Worm (Caenorhabditis elegans) whole organism, L4 larva: Measurements from ENCODE around the gene F59A1.13.
"Not testable (repeated sequence)": the region's sequence is repeated elsewhere in the genome, so short reads cannot be mapped to it uniquely, and the experiment has no call there.

Source experiments
- F26F4.8 ChIP-seq: fragments of 200-800 bp; sonication (Bioruptor generic); conservative IDR thresholded peaks from 2 replicates; pipeline ENCODE4 v1.3.6; 2022; ENCODE audit warnings: missing genetic modification characterization, missing compliant biosample characterization
- F49E8.2 ChIP-seq: sonication (generic microtip); optimal IDR thresholded peaks from 2 replicates; lab custom pipeline; 2016; ENCODE audit warnings: missing compliant biosample characterization, mild to moderate bottlenecking, missing genetic modification characterization, borderline replicate concordance
- T26A8.4 ChIP-seq: fragments of 200-800 bp; sonication (Bioruptor generic); IDR thresholded peaks from 2 replicates; pipeline ENCODE4 v1.3.6; 2022; ENCODE audit warnings: missing genetic modification characterization, missing compliant biosample characterization
- aha-1 ChIP-seq: fragments of 150-350 bp; peaks from one replicate; lab custom pipeline; 2014; ENCODE audit warnings: missing biosample characterization, missing genetic modification characterization
- ama-1 ChIP-seq: fragments of 150-350 bp; optimal IDR thresholded peaks from 2 replicates; lab custom pipeline; 2014; ENCODE audit warnings: inconsistent platforms, mixed read lengths
- ceh-28 ChIP-seq: fragments of 150-350 bp; optimal IDR thresholded peaks from 2 replicates; lab custom pipeline; 2014; ENCODE audit warnings: missing biosample characterization, missing genetic modification reagents, missing genetic modification characterization
- ceh-44 ChIP-seq: fragments of 200-800 bp; sonication (Bioruptor generic); IDR thresholded peaks from 2 replicates; pipeline ENCODE4 v1.3.6; 2022; ENCODE audit warnings: missing genetic modification reagents, missing genetic modification characterization, missing compliant biosample characterization
- ceh-62 ChIP-seq: sonication (generic microtip); optimal IDR thresholded peaks from 2 replicates; lab custom pipeline; 2017; ENCODE audit warnings: missing biosample characterization, missing genetic modification characterization
- dpl-1 ChIP-seq: fragments of 150-350 bp; optimal IDR thresholded peaks from 2 replicates; lab custom pipeline; 2014; ENCODE audit warnings: missing biosample characterization, missing genetic modification reagents, missing genetic modification characterization
- duxl-1 ChIP-seq: sonication (generic microtip); optimal IDR thresholded peaks from 2 replicates; lab custom pipeline; 2016; ENCODE audit warnings: mild to moderate bottlenecking, missing genetic modification characterization, moderate library complexity, missing compliant biosample characterization; ENCODE audit not compliant: poor library complexity
- dve-1 ChIP-seq: sonication (generic microtip); optimal IDR thresholded peaks from 2 replicates; lab custom pipeline; 2017; ENCODE audit warnings: antibody characterized with exemption, mild to moderate bottlenecking, missing genetic modification characterization, missing compliant biosample characterization; ENCODE audit not compliant: insufficient read depth
- egl-43 ChIP-seq: fragments of 200-800 bp; sonication (Bioruptor generic); IDR thresholded peaks from 2 replicates; pipeline ENCODE4 v1.3.6; 2022; ENCODE audit warnings: missing genetic modification reagents, missing genetic modification characterization, missing compliant biosample characterization
- lim-7 ChIP-seq: fragments of 200-800 bp; sonication (Bioruptor generic); IDR thresholded peaks from 2 replicates; pipeline ENCODE4 v1.3.6; 2022; ENCODE audit warnings: missing genetic modification characterization, missing compliant biosample characterization
- lin-38 ChIP-seq: fragments of 200-800 bp; sonication (Bioruptor generic); IDR thresholded peaks from 2 replicates; pipeline ENCODE4 v1.3.6; 2022; ENCODE audit warnings: missing genetic modification reagents, missing genetic modification characterization, missing compliant biosample characterization
- lin-39 ChIP-seq: fragments of 150-350 bp; optimal IDR thresholded peaks from 2 replicates; lab custom pipeline; 2014; ENCODE audit warnings: missing biosample characterization, missing genetic modification reagents, missing genetic modification characterization
- lsy-2 ChIP-seq, 2 experiments: fragments of 150-350 bp in 1 of 2; sonication (generic microtip) in 1 of 2; optimal IDR thresholded peaks; 2 replicates each; lab custom pipeline; 2014 to 2017; ENCODE audit warnings: missing biosample characterization in 2 of 2, missing genetic modification characterization in 2 of 2
- madf-5 ChIP-seq, 2 experiments: fragments of 200-800 bp; sonication (Bioruptor generic); IDR thresholded peaks; 2 replicates each; pipeline ENCODE4 v1.3.6; 2022; ENCODE audit warnings: missing compliant biosample characterization in 2 of 2, missing genetic modification characterization in 2 of 2
- mes-2 ChIP-seq: sonication (generic microtip); optimal IDR thresholded peaks from 2 replicates; lab custom pipeline; 2016; ENCODE audit warnings: missing genotype, mild to moderate bottlenecking, missing genetic modification characterization, missing compliant biosample characterization; ENCODE audit not compliant: poor library complexity, severe bottlenecking
- nhr-111 ChIP-seq: fragments of 200-800 bp; sonication (Bioruptor generic); optimal IDR thresholded peaks from 2 replicates; lab custom pipeline; 2018; ENCODE audit warnings: mild to moderate bottlenecking, missing genetic modification characterization, missing compliant biosample characterization
- nhr-237 ChIP-seq: sonication (generic microtip); optimal IDR thresholded peaks from 2 replicates; lab custom pipeline; 2017; ENCODE audit warnings: missing biosample characterization, missing genetic modification characterization
- nhr-41 ChIP-seq: fragments of 200-800 bp; sonication (Bioruptor generic); IDR thresholded peaks from 2 replicates; pipeline ENCODE4 v1.3.6; 2022; ENCODE audit warnings: missing genetic modification reagents, missing genetic modification characterization, missing compliant biosample characterization
- nhr-42 ChIP-seq: fragments of 200-800 bp; sonication (Bioruptor generic); IDR thresholded peaks from 2 replicates; pipeline ENCODE4 v1.3.6; 2022; ENCODE audit warnings: missing genetic modification characterization, missing compliant biosample characterization
- pha-4 ChIP-seq, 2 experiments: fragments of 150-350 bp in 1 of 2; fragments of 200-800 bp in 1 of 2; sonication (Bioruptor generic) in 1 of 2; IDR thresholded peaks in 1 of 2; optimal IDR thresholded peaks in 1 of 2; 2 replicates each; pipeline versions ENCODE4 v1.3.6 to Lab custom; 2014 to 2022; ENCODE audit warnings: missing genetic modification characterization in 2 of 2, missing genetic modification reagents in 2 of 2, missing biosample characterization in 1 of 2, missing compliant biosample characterization in 1 of 2
- pqm-1 ChIP-seq: sonication (generic microtip); optimal IDR thresholded peaks from 2 replicates; lab custom pipeline; 2017; ENCODE audit warnings: missing biosample characterization, missing genetic modification characterization
- skn-1 ChIP-seq: fragments of 150-350 bp; optimal IDR thresholded peaks from 2 replicates; lab custom pipeline; 2014; ENCODE audit warnings: missing biosample characterization, missing genetic modification characterization
- snpc-1.2 ChIP-seq: fragments of 200-800 bp; sonication (Bioruptor generic); IDR thresholded peaks from 2 replicates; pipeline ENCODE4 v1.3.6; 2022; ENCODE audit warnings: missing genetic modification reagents, missing genetic modification characterization, missing compliant biosample characterization
- snpc-4 ChIP-seq: fragments of 150-350 bp; optimal IDR thresholded peaks from 2 replicates; lab custom pipeline; 2014; ENCODE audit warnings: missing biosample characterization, missing genetic modification characterization
- tra-1 ChIP-seq: fragments of 200-800 bp; sonication (Bioruptor generic); IDR thresholded peaks from 2 replicates; pipeline ENCODE4 v1.3.6; 2022; ENCODE audit warnings: missing genetic modification reagents, missing genetic modification characterization, missing compliant biosample characterization
- unc-130 ChIP-seq: sonication (generic microtip); optimal IDR thresholded peaks from 2 replicates; lab custom pipeline; 2016; ENCODE audit warnings: missing genetic modification reagents, missing genetic modification characterization, missing compliant biosample characterization
- vab-7 ChIP-seq: fragments of 200-800 bp; sonication (Bioruptor generic); IDR thresholded peaks from 2 replicates; pipeline ENCODE4 v1.3.6; 2022; ENCODE audit warnings: missing genetic modification reagents, missing genetic modification characterization, missing compliant biosample characterization
- zfp-3 ChIP-seq: fragments of 200-800 bp; sonication (Bioruptor generic); conservative IDR thresholded peaks from 2 replicates; pipeline ENCODE4 v1.3.6; 2022; ENCODE audit warnings: missing genetic modification reagents, missing genetic modification characterization, missing compliant biosample characterization

The F59A1.13 gene

DNA sequence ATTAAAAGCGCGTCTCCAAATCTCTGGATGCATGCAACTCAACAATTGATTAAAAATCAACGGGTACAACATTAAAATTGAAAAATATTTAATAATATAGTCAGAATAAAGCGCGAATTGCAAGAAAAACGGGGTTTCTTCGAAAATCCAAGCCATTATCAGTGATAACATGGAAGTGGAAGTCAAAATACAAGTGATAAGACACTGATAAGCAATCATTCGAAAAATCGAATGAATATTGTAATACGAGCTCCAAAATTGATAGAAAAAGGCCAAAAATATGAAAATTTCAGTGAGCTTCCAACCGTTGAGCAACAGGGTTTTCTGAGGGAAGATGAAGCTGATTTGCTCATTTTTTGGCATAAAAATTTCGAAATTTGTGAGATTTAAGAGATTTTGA is 3.4 kb upstream of the F59A1.13 start:
- TF ChIP-seq zfp-3 (GFP tag; lab: Robert Waterston, UW) (no peak), pqm-1 (tag; lab: Kevin White, UChicago) (peak; percentile 75)

DNA sequence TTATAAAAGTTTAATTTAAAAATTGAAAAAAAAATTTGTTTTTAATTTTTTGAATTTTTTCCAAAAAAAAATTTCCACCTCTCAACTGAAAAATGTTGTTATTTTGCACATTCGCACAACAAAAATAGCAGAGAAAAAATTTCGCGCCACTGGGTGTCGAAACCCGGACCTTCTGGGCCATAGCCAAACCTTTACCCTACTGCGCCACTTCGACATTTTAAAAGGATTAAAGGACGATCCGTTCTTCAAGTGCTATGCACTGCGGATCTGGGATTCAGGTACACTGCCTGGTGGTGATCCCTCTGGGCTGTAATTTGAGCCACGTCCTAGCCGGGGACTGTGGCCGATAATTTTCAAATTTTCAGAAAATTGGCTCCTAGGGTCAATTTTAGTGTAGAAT is 3.4 kb downstream of the F59A1.13 start:
- TF ChIP-seq vab-7 (peak; percentile 62), nhr-41 (GFP tag; lab: Robert Waterston, UW) (0 out of 2 replicates have a peak, but pooled peaks have one; percentile 26), lim-7 (GFP tag; lab: Robert Waterston, UW) (peak; percentile 75), madf-5 (GFP tag; IDR thresholded peaks at IDR 0.05; lab: Robert Waterston, UW) (peak in 1 of 2 experiments; percentile 43; a peak in 1 of 4 replicates), egl-43 (0 out of 2 replicates have a peak, but pooled peaks have one; percentile 30), lin-38 (GFP tag; lab: Robert Waterston, UW) (peak; percentile 31; the same call in 1 of the 2 replicates), pha-4 (GFP tag; IDR thresholded peaks at IDR 0.05; lab: Robert Waterston, UW) (0 out of 2 replicates have a peak, but pooled peaks have one; percentile 15), snpc-1.2 (GFP tag; lab: Robert Waterston, UW) (peak; percentile 32; the same call in 1 of the 2 replicates)
- TF ChIP-seq pha-4 (tag; optimal IDR thresholded peaks at IDR 0.05; lab: Kevin White, UChicago), result not testable (repeated sequence)

DNA sequence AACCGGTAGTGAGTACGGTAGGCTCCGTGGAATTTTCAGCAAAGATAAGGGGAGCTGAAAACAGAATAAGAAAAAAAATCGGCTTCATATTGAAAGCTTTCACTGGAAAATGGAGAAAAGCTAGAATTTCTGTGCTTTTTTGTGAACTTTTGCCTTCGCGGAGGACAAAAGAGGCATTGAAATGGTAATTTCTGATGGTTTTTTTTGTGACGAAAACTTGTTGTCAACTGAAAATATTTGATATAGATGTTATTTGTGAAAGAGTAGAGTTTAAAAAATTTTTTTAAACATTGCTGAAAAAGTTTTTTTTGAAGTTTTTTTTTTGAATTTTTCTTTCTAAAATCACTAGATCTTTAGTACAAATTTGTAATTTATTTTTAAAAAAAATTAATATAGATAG is 4.0 kb downstream of the F59A1.13 start, which contains the start of gene F59A1.18:
Gene F59A1.18, minus strand, starts transcription at position 101 of the 400 bp plus-strand sequence.
- TF ChIP-seq nhr-237 (tag; lab: Kevin White, UChicago) (no peak), ceh-44 (GFP tag; lab: Robert Waterston, UW) (no peak), ceh-62 (no peak), unc-130 (GFP tag; lab: Kevin White, UChicago) (no peak), snpc-4 (tag; lab: Kevin White, UChicago) (no peak), skn-1 (tag; lab: Kevin White, UChicago) (no peak), dpl-1 (GFP tag; lab: Kevin White, UChicago) (no peak), ama-1 (lab: Kevin White, UChicago) (no peak), nhr-42 (GFP tag; lab: Robert Waterston, UW) (no peak), F49E8.2 (tag; lab: Kevin White, UChicago) (no peak), F26F4.8 (GFP tag; lab: Robert Waterston, UW) (no peak), aha-1 (tag; lab: Kevin White, UChicago) (no peak)

DNA sequence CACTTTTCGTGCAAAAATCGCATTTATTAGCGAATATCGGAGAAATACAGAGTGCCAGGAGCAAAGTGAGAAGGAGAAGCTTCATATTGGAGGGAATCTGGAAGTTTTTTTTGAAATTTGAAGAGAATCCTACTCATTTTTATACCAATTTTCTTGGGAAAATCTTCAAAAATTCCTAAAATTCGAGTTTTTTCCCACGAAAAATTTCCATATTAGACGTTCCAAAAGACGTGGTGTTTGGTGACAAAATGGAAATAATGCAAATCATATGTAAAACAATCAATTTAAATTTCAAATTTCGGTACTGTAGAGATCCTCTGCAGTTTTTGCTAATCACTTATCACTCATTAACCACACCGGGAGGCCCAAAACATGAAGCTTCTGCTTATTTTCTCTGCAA is 6.0 kb downstream of the F59A1.13 start, which contains the start of the genes F59A1.16 and F59A1.6:
Gene F59A1.16, minus strand, starts transcription at position 101 of the 400 bp plus-strand sequence.
Gene F59A1.6, plus strand, starts transcription at position 285 of the 400 bp plus-strand sequence.
- TF ChIP-seq nhr-111 (GFP tag; lab: Kevin White, UChicago) (no peak), mes-2 (tag; lab: Kevin White, UChicago) (no peak), tra-1 (GFP tag; lab: Robert Waterston, UW) (no peak), dpl-1 (GFP tag; lab: Kevin White, UChicago) (no peak)

DNA sequence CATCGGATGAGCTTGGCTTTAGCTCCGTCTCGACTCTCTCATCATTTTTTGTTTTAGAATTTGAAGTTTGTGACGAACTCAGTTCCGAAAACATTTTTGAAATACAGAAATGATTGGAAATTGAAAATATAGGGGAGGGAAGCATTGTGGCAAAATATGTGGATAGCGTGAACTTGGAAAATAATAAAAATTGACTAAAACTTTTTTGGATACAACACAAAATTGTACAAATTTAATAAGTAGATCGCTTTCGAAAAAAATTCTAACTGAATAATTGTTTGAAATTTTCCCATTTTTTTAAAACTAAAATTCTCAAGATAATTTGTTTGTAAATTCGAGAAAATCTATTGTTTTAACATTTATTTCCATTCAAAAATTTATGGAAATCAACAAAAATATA is 7.1 kb downstream of the F59A1.13 start, which contains the start of gene F59A1.15:
Gene F59A1.15, minus strand, starts transcription at position 101 of the 400 bp plus-strand sequence.
- no peak for TF ChIP-seq dve-1 (tag; lab: Kevin White, UChicago)
- no peak for TF ChIP-seq pqm-1 (tag; lab: Kevin White, UChicago)
- TF ChIP-seq T26A8.4 (GFP tag; lab: Robert Waterston, UW), result no peak
- no peak for TF ChIP-seq duxl-1 (tag; lab: Kevin White, UChicago)
- TF ChIP-seq lsy-2 (tag; optimal IDR thresholded peaks at IDR 0.05; lab: Kevin White, UChicago), result no peak
- TF ChIP-seq ceh-28 (tag; lab: Kevin White, UChicago), result no peak
- no peak for TF ChIP-seq lin-39
